Worm (Caenorhabditis elegans): ENCODE data around the gene bath-4.

- TF ChIP-seq ama-1 (optimal IDR thresholded peaks at IDR 0.05) (no peak), elt-2 (tag; optimal IDR thresholded peaks at IDR 0.05) (no peak), ceh-45 (GFP tag; IDR thresholded peaks at IDR 0.05) (no peak), ceh-2 (tag; optimal IDR thresholded peaks at IDR 0.05) (no peak), eyg-1 (tag; optimal IDR thresholded peaks at IDR 0.05) (no peak), pros-1 (tag; optimal IDR thresholded peaks at IDR 0.05) (no peak), dmd-4 (tag; optimal IDR thresholded peaks at IDR 0.05; ENCODE audit: borderline replicate concordance) (no peak), nhr-11 (tag; optimal IDR thresholded peaks at IDR 0.05) (no peak), ceh-34 (tag; optimal IDR thresholded peaks at IDR 0.05) (no peak), hlh-6 (tag; optimal IDR thresholded peaks at IDR 0.05) (no peak), sox-2 (GFP tag; IDR thresholded peaks at IDR 0.05) (no peak), pha-2 (tag; optimal IDR thresholded peaks at IDR 0.05) (no peak), tbx-2 (tag; optimal IDR thresholded peaks at IDR 0.05) (no peak), sdc-2 (tag; optimal IDR thresholded peaks at IDR 0.05) (no peak)
Observed at ce11 chrII:1926162-1926561, 8.4 kb upstream of the bath-4 start, which contains the start of gene F52C6.2.
